ENCODE assay signal across 2 worm cellular contexts in genomic region chrV:3046364-3046763, ce11.
TF ChIP-seq lines count a peak whose summit lies in the region.

No protein-coding gene starts in this region.

TF ChIP-seq in whole organism, L4 larva, 104 proteins besides CTCF, POLR2A, EP300 and RAD21:
- peak; percentile 83 for TF ChIP-seq aha-1 (tag; lab: Kevin White, UChicago)
- peak; percentile 72 for TF ChIP-seq set-16 (GFP tag; IDR thresholded peaks at IDR 0.05; lab: Robert Waterston, UW)
- TF ChIP-seq mep-1 (tag; optimal IDR thresholded peaks at IDR 0.05; lab: Kevin White, UChicago), result no peak
- TF ChIP-seq jun-1 (tag; optimal IDR thresholded peaks at IDR 0.05; lab: Kevin White, UChicago), result no peak
- TF ChIP-seq dpl-1 (GFP tag; optimal IDR thresholded peaks at IDR 0.05; lab: Kevin White, UChicago), result no peak
- no peak for TF ChIP-seq skn-1 (tag; optimal IDR thresholded peaks at IDR 0.05; lab: Kevin White, UChicago)
- no peak for TF ChIP-seq D1046.2 (GFP tag; IDR thresholded peaks at IDR 0.05; lab: Robert Waterston, UW)
- no peak for TF ChIP-seq saeg-2 (GFP tag; IDR thresholded peaks at IDR 0.05; lab: Robert Waterston, UW)
- TF ChIP-seq R02D3.7 (tag; optimal IDR thresholded peaks at IDR 0.05; lab: Kevin White, UChicago), result no peak
- TF ChIP-seq spr-3 (GFP tag; optimal IDR thresholded peaks at IDR 0.05; lab: Kevin White, UChicago), result no peak
- TF ChIP-seq vab-7 (GFP tag; IDR thresholded peaks at IDR 0.05; lab: Robert Waterston, UW), result no peak
- TF ChIP-seq ceh-20 (GFP tag; IDR thresholded peaks at IDR 0.05; lab: Robert Waterston, UW), result no peak
- no peak for TF ChIP-seq lir-3 (tag; optimal IDR thresholded peaks at IDR 0.05; lab: Kevin White, UChicago)

TF ChIP-seq in whole organism, young adult, 124 proteins besides CTCF, POLR2A, EP300 and RAD21:
- no peak for TF ChIP-seq egl-18 (GFP tag; IDR thresholded peaks at IDR 0.05; lab: Robert Waterston, UW)
- TF ChIP-seq C06A6.2 (GFP tag; conservative IDR thresholded peaks at IDR 0.05; lab: Robert Waterston, UW), result no peak
- TF ChIP-seq B0261.1 (tag; optimal IDR thresholded peaks at IDR 0.05; lab: Kevin White, UChicago), result no peak
- no peak for TF ChIP-seq Y67H2A.10 (GFP tag; conservative IDR thresholded peaks at IDR 0.05; lab: Robert Waterston, UW)
- no peak for TF ChIP-seq pbrm-1 (GFP tag; IDR thresholded peaks at IDR 0.05; lab: Robert Waterston, UW)
- peak; percentile 78 for TF ChIP-seq zfh-2 (GFP tag; conservative IDR thresholded peaks at IDR 0.05; lab: Robert Waterston, UW)
- no peak for TF ChIP-seq ceh-79 (tag; optimal IDR thresholded peaks at IDR 0.05; lab: Kevin White, UChicago)
- TF ChIP-seq madf-3 (GFP tag; IDR thresholded peaks at IDR 0.05; lab: Robert Waterston, UW), result 0 out of 2 replicates have a peak, but pooled peaks have one; percentile 17
